Fruit fly (Drosophila melanogaster) whole organism, prepupa: ENCODE results near the gene Nprl2.

Experiments used
- CG6276 ChIP-seq: fragments of 200-800 bp; sonication (Bioruptor generic); optimal IDR thresholded peaks from 2 replicates; lab custom pipeline; 2017; ENCODE audit warnings: missing biosample characterization, mild to moderate bottlenecking, missing genetic modification characterization
- Eip75B ChIP-seq: fragments of 200-800 bp; sonication (Bioruptor generic); optimal IDR thresholded peaks from 3 replicates; lab custom pipeline; 2016; ENCODE audit warnings: missing biosample characterization, missing genetic modification characterization
- Hr39 ChIP-seq: fragments of 200-800 bp; sonication (Bioruptor generic); optimal IDR thresholded peaks from 2 replicates; lab custom pipeline; 2016; ENCODE audit warnings: missing biosample characterization, missing genetic modification characterization
- fd59A ChIP-seq: fragments of 200-800 bp; sonication (Bioruptor generic); optimal IDR thresholded peaks from 2 replicates; lab custom pipeline; 2017; ENCODE audit warnings: missing biosample characterization, mild to moderate bottlenecking, missing genetic modification characterization, missing genetic modification reagents
- fkh ChIP-seq: fragments of 200-800 bp; sonication (Bioruptor generic); optimal IDR thresholded peaks from 3 replicates; lab custom pipeline; 2017; ENCODE audit warnings: missing biosample characterization, mild to moderate bottlenecking, missing genetic modification characterization, moderate library complexity
- net ChIP-seq: fragments of 200-800 bp; sonication (Bioruptor generic); optimal IDR thresholded peaks from 3 replicates; lab custom pipeline; 2016; ENCODE audit warnings: missing biosample characterization, missing genetic modification characterization
- salr ChIP-seq, 2 experiments: fragments of 200-800 bp; sonication (Bioruptor generic); optimal IDR thresholded peaks; 3 replicates each; lab custom pipeline; 2016 to 2018; ENCODE audit warnings: missing biosample characterization in 2 of 2, missing genetic modification characterization in 2 of 2, mild to moderate bottlenecking in 1 of 2

DNA sequence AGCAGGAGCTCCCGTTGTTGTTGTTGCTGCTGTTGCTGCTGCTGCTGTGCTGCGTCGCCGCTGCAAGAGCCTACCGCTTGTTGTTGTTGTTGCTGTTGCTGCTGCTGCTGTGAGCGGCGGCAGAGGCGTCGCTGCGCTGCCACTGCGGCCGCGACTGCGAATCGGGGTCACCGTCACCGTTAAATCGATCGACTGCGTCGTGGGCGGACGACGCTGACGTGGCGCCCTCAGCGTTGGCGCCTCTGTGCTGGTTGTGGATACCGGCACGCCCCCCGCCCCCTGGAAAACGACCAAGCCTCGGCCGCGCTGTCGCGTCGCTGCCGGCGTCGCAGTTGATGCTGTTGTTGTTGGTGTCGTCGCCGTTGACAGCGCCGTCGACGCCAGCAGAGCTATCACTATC is 34.6 kb downstream of the Nprl2 start:
- TF ChIP-seq net (GFP tag; lab: Kevin White, UChicago), result no peak
- no peak for TF ChIP-seq CG6276 (GFP tag; lab: Kevin White, UChicago)
- no peak for TF ChIP-seq Hr39
- no peak for TF ChIP-seq fd59A
- no peak for TF ChIP-seq fkh (GFP tag; lab: Kevin White, UChicago)
- TF ChIP-seq salr (GFP tag; optimal IDR thresholded peaks at IDR 0.05; lab: Kevin White, UChicago), result no peak
- no peak for TF ChIP-seq Eip75B (GFP tag; lab: Kevin White, UChicago)
